Fruit fly (Drosophila melanogaster) whole organism, embryonic: ENCODE measurements around the gene corto.

Experiments
- ATbp ChIP-seq: fragments of 200-800 bp; sonication (Bioruptor generic); optimal IDR thresholded peaks from 2 replicates; lab custom pipeline; 2017; ENCODE audit warnings: missing biosample characterization, mild to moderate bottlenecking, missing genetic modification characterization, missing genetic modification reagents
- Abd-B ChIP-seq: fragments of 200-800 bp; sonication (Bioruptor generic); optimal IDR thresholded peaks from 2 replicates; lab custom pipeline; 2018; ENCODE audit warnings: missing biosample characterization, mild to moderate bottlenecking, missing genetic modification characterization, moderate library complexity
- CG10462 ChIP-seq: fragments of 200-800 bp; sonication (Bioruptor generic); optimal IDR thresholded peaks from 2 replicates; lab custom pipeline; 2016; ENCODE audit warnings: missing biosample characterization, missing genetic modification characterization
- CG10959 ChIP-seq: fragments of 200-800 bp; sonication (Bioruptor generic); IDR thresholded peaks from 2 replicates; pipeline ENCODE4 v1.3.6; 2022; ENCODE audit warnings: missing biosample characterization, missing genetic modification characterization
- CG11093 ChIP-seq: fragments of 200-800 bp; sonication (Bioruptor generic); IDR thresholded peaks from 3 replicates; pipeline ENCODE4 v1.3.6; 2022; ENCODE audit warnings: missing biosample characterization, missing genetic modification characterization
- CG12391 ChIP-seq: fragments of 200-800 bp; sonication (Bioruptor generic); optimal IDR thresholded peaks from 3 replicates; lab custom pipeline; 2018; ENCODE audit warnings: missing biosample characterization, mild to moderate bottlenecking, missing genetic modification characterization, moderate library complexity
- CG15479 ChIP-seq: fragments of 200-800 bp; sonication (Bioruptor generic); optimal IDR thresholded peaks from 3 replicates; lab custom pipeline; 2019; ENCODE audit warnings: missing biosample characterization, mild to moderate bottlenecking, missing genetic modification characterization, moderate library complexity
- CG1602 ChIP-seq: fragments of 200-800 bp; sonication (Bioruptor generic); optimal IDR thresholded peaks from 3 replicates; lab custom pipeline; 2016; ENCODE audit warnings: missing biosample characterization, missing genetic modification characterization
- CG17186 ChIP-seq: fragments of 200-800 bp; sonication (Bioruptor generic); optimal IDR thresholded peaks from 3 replicates; lab custom pipeline; 2017; ENCODE audit warnings: missing biosample characterization, missing genetic modification reagents, missing genetic modification characterization
- CG17612 ChIP-seq: fragments of 200-800 bp; sonication (Bioruptor generic); IDR thresholded peaks from 2 replicates; pipeline ENCODE4 v1.3.6; 2022; ENCODE audit warnings: missing biosample characterization, missing genetic modification characterization
- CG2202 ChIP-seq: fragments of 200-800 bp; sonication (Bioruptor generic); optimal IDR thresholded peaks from 2 replicates; lab custom pipeline; 2018; ENCODE audit warnings: missing biosample characterization, mild to moderate bottlenecking, missing genetic modification characterization
- CG31388 ChIP-seq: fragments of 200-800 bp; sonication (Bioruptor generic); optimal IDR thresholded peaks from 2 replicates; lab custom pipeline; 2016; ENCODE audit warnings: missing biosample characterization, missing genetic modification characterization
- CG32772 ChIP-seq: fragments of 200-800 bp; sonication (Bioruptor generic); IDR thresholded peaks from 2 replicates; pipeline ENCODE4 v1.3.6; 2022; ENCODE audit warnings: missing biosample characterization, missing genetic modification characterization
- CG3838 ChIP-seq: fragments of 200-800 bp; sonication (Bioruptor generic); optimal IDR thresholded peaks from 3 replicates; lab custom pipeline; 2016; ENCODE audit warnings: missing biosample characterization, missing genetic modification characterization
- CG4360 ChIP-seq: fragments of 200-800 bp; sonication (Bioruptor generic); IDR thresholded peaks from 2 replicates; pipeline ENCODE4 v1.3.6; 2022; ENCODE audit warnings: missing biosample characterization, missing genetic modification characterization
- CG6654 ChIP-seq: fragments of 200-800 bp; sonication (Bioruptor generic); optimal IDR thresholded peaks from 2 replicates; lab custom pipeline; 2017; ENCODE audit warnings: missing biosample characterization, mild to moderate bottlenecking, missing genetic modification characterization
- CG7928 ChIP-seq: fragments of 200-800 bp; sonication (Bioruptor generic); optimal IDR thresholded peaks from 2 replicates; lab custom pipeline; 2017; ENCODE audit warnings: missing biosample characterization, mild to moderate bottlenecking, missing genetic modification characterization
- CG9932 ChIP-seq: fragments of 200-800 bp; sonication (Bioruptor generic); IDR thresholded peaks from 2 replicates; pipeline ENCODE4 v1.3.6; 2022; ENCODE audit warnings: missing biosample characterization, missing genetic modification characterization
- CHES-1-like ChIP-seq: fragments of 200-800 bp; sonication (Bioruptor generic); optimal IDR thresholded peaks from 2 replicates; lab custom pipeline; 2016; ENCODE audit warnings: missing biosample characterization, missing genetic modification characterization
- CTCF ChIP-seq: fragments of 200-800 bp; sonication (Bioruptor generic); optimal IDR thresholded peaks from 2 replicates; lab custom pipeline; 2017; ENCODE audit warnings: missing biosample characterization, mild to moderate bottlenecking, missing genetic modification characterization, moderate library complexity
- Dip2 ChIP-seq: fragments of 200-800 bp; sonication (Bioruptor generic); IDR thresholded peaks from 2 replicates; pipeline ENCODE4 v1.3.6; 2022; ENCODE audit warnings: missing biosample characterization, missing genetic modification characterization
- E2f2 ChIP-seq: fragments of 200-800 bp; sonication (Bioruptor generic); IDR thresholded peaks from 2 replicates; pipeline ENCODE4 v1.3.6; 2022; ENCODE audit warnings: missing biosample characterization, missing genetic modification characterization
- HLH54F ChIP-seq: fragments of 200-800 bp; sonication (Bioruptor generic); optimal IDR thresholded peaks from 3 replicates; lab custom pipeline; 2016; ENCODE audit warnings: missing biosample characterization, missing genetic modification characterization
- HmgZ ChIP-seq: fragments of 200-800 bp; sonication (Bioruptor generic); optimal IDR thresholded peaks from 2 replicates; lab custom pipeline; 2018; ENCODE audit warnings: missing biosample characterization, mild to moderate bottlenecking, missing genetic modification characterization
- Hr51 ChIP-seq, 2 experiments: fragments of 200-800 bp; sonication (Bioruptor generic); optimal IDR thresholded peaks; 2 replicates in 1 of 2; 3 replicates in 1 of 2; lab custom pipeline; 2016 to 2018; ENCODE audit warnings: missing biosample characterization in 2 of 2, missing genetic modification characterization in 2 of 2, mild to moderate bottlenecking in 1 of 2, moderate library complexity in 1 of 2
- Med ChIP-seq: fragments of 200-800 bp; sonication (Bioruptor generic); peaks from one replicate; lab custom pipeline; 2016; ENCODE audit warnings: missing biosample characterization, missing genetic modification characterization, mild to moderate bottlenecking, inconsistent platforms, moderate library complexity
- Neu2 ChIP-seq: fragments of 200-800 bp; sonication (Bioruptor generic); optimal IDR thresholded peaks from 3 replicates; lab custom pipeline; 2016; ENCODE audit warnings: missing biosample characterization, missing genetic modification characterization, borderline replicate concordance
- TFAM ChIP-seq: fragments of 200-800 bp; sonication (Bioruptor generic); optimal IDR thresholded peaks from 2 replicates; lab custom pipeline; 2017; ENCODE audit warnings: missing biosample characterization, missing genetic modification characterization, inconsistent platforms
- ash1 ChIP-seq: fragments of 200-800 bp; sonication (Bioruptor generic); optimal IDR thresholded peaks from 2 replicates; lab custom pipeline; 2018; ENCODE audit warnings: missing biosample characterization, mild to moderate bottlenecking, missing genetic modification characterization
- exex ChIP-seq: fragments of 200-800 bp; sonication (Bioruptor generic); optimal IDR thresholded peaks from 4 replicates; lab custom pipeline; 2018; ENCODE audit warnings: missing biosample characterization, mild to moderate bottlenecking, missing genetic modification characterization, moderate library complexity
- gce ChIP-seq: fragments of 200-800 bp; sonication (Bioruptor generic); IDR thresholded peaks from 3 replicates; pipeline ENCODE4 v1.3.6; 2022; ENCODE audit warnings: missing biosample characterization, missing genetic modification characterization
- gem ChIP-seq: fragments of 200-800 bp; sonication (Bioruptor generic); optimal IDR thresholded peaks from 2 replicates; lab custom pipeline; 2019; ENCODE audit warnings: missing biosample characterization, mild to moderate bottlenecking, missing genetic modification characterization, moderate library complexity
- hkb ChIP-seq, 2 experiments: fragments of 200-800 bp in 1 of 2; fragments of >200 bp in 1 of 2; sonication (Bioruptor generic) in 1 of 2; IDR thresholded peaks in 1 of 2; optimal IDR thresholded peaks in 1 of 2; 2 replicates each; pipeline versions ENCODE4 v1.3.6 to Lab custom; 2017 to 2022; ENCODE audit warnings: missing biosample characterization in 1 of 2, missing genetic modification characterization in 1 of 2
- jing ChIP-seq: fragments of 200-800 bp; sonication (Bioruptor generic); optimal IDR thresholded peaks from 2 replicates; lab custom pipeline; 2018; ENCODE audit warnings: missing biosample characterization, mild to moderate bottlenecking, missing genetic modification characterization
- ken ChIP-seq: fragments of 200-800 bp; sonication (Bioruptor generic); IDR thresholded peaks from 3 replicates; pipeline ENCODE4 v1.3.6; 2022; ENCODE audit warnings: missing biosample characterization, missing genetic modification characterization
- org-1 ChIP-seq: fragments of 200-800 bp; sonication (Bioruptor generic); optimal IDR thresholded peaks from 2 replicates; lab custom pipeline; 2017; ENCODE audit warnings: missing biosample characterization, missing genetic modification characterization
- phol ChIP-seq: fragments of 200-800 bp; sonication (Bioruptor generic); optimal IDR thresholded peaks from 3 replicates; lab custom pipeline; 2018; ENCODE audit warnings: missing biosample characterization, mild to moderate bottlenecking, missing genetic modification characterization, moderate library complexity
- pnt ChIP-seq: fragments of 200-800 bp; sonication (Bioruptor generic); optimal IDR thresholded peaks from 3 replicates; lab custom pipeline; 2016; ENCODE audit warnings: missing biosample characterization, missing genetic modification characterization
- pros ChIP-seq: fragments of 200-800 bp; sonication (Bioruptor generic); optimal IDR thresholded peaks from 3 replicates; lab custom pipeline; 2019; ENCODE audit warnings: missing biosample characterization, mild to moderate bottlenecking, missing genetic modification characterization, moderate library complexity
- schlank ChIP-seq: fragments of 200-800 bp; sonication (Bioruptor generic); optimal IDR thresholded peaks from 2 replicates; lab custom pipeline; 2018; ENCODE audit warnings: missing biosample characterization, mild to moderate bottlenecking, missing genetic modification characterization
- scrt ChIP-seq: fragments of 200-800 bp; sonication (Bioruptor generic); optimal IDR thresholded peaks from 2 replicates; lab custom pipeline; 2018; ENCODE audit warnings: missing biosample characterization, mild to moderate bottlenecking, missing genetic modification characterization, moderate library complexity
- sd ChIP-seq: fragments of 200-800 bp; sonication (Bioruptor generic); optimal IDR thresholded peaks from 3 replicates; lab custom pipeline; 2018; ENCODE audit warnings: missing biosample characterization, mild to moderate bottlenecking, missing genetic modification characterization, moderate library complexity
- seq ChIP-seq: fragments of 200-800 bp; sonication (Bioruptor generic); IDR thresholded peaks from 2 replicates; pipeline ENCODE4 v1.3.6; 2022; ENCODE audit warnings: missing biosample characterization, missing genetic modification characterization
- so ChIP-seq: fragments of 200-800 bp; sonication (Bioruptor generic); IDR thresholded peaks from 3 replicates; pipeline ENCODE4 v1.3.6; 2022; ENCODE audit warnings: missing biosample characterization, missing genetic modification characterization
- sug ChIP-seq: fragments of 200-800 bp; optimal IDR thresholded peaks from 2 replicates; lab custom pipeline; 2019; ENCODE audit warnings: missing biosample characterization, mild to moderate bottlenecking, missing genetic modification characterization, moderate library complexity
- tx ChIP-seq: fragments of 200-800 bp; sonication (Bioruptor generic); optimal IDR thresholded peaks from 2 replicates; lab custom pipeline; 2016; ENCODE audit warnings: missing biosample characterization, missing genetic modification characterization
- unc-4 ChIP-seq: fragments of 200-800 bp; sonication (Bioruptor generic); IDR thresholded peaks from 2 replicates; pipeline ENCODE4 v1.3.6; 2022; ENCODE audit warnings: missing biosample characterization, missing genetic modification characterization; ENCODE audit not compliant: partially characterized antibody
- unpg ChIP-seq: fragments of 200-800 bp; sonication (Bioruptor generic); optimal IDR thresholded peaks from 3 replicates; lab custom pipeline; 2018; ENCODE audit warnings: missing biosample characterization, mild to moderate bottlenecking, missing genetic modification characterization, moderate library complexity
- zen2 ChIP-seq: fragments of 200-800 bp; sonication (Bioruptor generic); IDR thresholded peaks from 3 replicates; pipeline ENCODE4 v1.3.6; 2022; ENCODE audit warnings: missing biosample characterization, missing genetic modification characterization; ENCODE audit not compliant: partially characterized antibody

The corto gene

DNA sequence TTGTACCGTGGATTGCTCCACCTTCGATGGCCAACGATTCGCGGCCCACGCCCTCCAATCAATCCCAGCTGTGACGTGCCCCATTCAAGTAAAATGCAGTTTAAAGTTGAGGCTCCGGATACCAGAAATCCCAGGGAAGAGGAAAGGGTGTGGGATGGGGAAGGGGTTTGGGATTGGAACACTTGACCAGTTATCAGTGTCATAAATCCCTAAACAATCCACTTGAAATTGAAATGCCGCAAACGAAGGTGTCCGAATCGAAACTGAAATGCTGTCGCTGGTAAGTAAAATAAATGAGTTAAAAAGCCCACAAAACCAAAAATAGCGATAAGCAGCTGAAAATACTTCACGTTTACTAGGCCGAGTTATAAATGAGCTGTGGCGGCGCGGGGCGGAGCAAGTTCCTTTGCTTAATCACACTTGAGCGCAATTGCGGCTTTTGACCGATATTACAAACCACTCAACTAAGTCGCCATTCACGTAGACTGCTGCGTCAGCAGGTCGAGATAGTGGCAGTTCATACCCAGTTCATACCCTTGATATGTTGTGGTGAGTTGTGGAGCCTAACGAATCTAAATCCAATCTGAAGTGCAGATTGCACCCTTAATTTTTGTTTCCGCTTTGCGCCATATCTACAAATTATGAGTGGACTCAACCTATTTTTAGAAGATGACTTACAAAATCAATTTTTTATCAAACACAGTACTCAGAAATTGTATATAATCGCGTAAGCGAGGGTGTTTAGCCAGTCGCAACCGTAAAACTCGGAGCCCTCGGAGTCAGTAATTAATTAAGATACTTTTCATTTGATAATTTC, 22.1 kb downstream of the corto start:
- no peak for TF ChIP-seq scrt
- TF ChIP-seq ken (GFP tag; lab: Robert Waterston, UW): no peak
- no peak for TF ChIP-seq zen2 (GFP tag; lab: Robert Waterston, UW)
- peak; percentile 52 for TF ChIP-seq gem (tag; lab: Kevin White, UChicago)
- no peak for TF ChIP-seq unpg
- TF ChIP-seq sd (tag; lab: Kevin White, UChicago): peak; percentile 86
- TF ChIP-seq HLH54F (GFP tag; lab: Kevin White, UChicago): peak; percentile 25
- no peak for TF ChIP-seq CG17186 (GFP tag; lab: Kevin White, UChicago)
- TF ChIP-seq CHES-1-like: peak; percentile 14
- TF ChIP-seq tx (GFP tag; lab: Kevin White, UChicago): no peak
- no peak for TF ChIP-seq CG11093 (GFP tag; lab: Robert Waterston, UW)
- TF ChIP-seq Abd-B: no peak
- TF ChIP-seq ATbp (GFP tag; lab: Kevin White, UChicago): peak; percentile 12
- TF ChIP-seq schlank (tag; lab: Kevin White, UChicago): no peak
- no peak for TF ChIP-seq unc-4 (GFP tag; lab: Robert Waterston, UW)
- TF ChIP-seq CG10959 (GFP tag; lab: Robert Waterston, UW): no peak
- TF ChIP-seq CG1602 (GFP tag; lab: Kevin White, UChicago): no peak
- no peak for TF ChIP-seq ash1
- no peak for TF ChIP-seq Dip2 (GFP tag; lab: Robert Waterston, UW)
- no peak for TF ChIP-seq E2f2 (GFP tag; lab: Robert Waterston, UW)
- peak; percentile 90 for TF ChIP-seq exex (tag; lab: Kevin White, UChicago)
- no peak for TF ChIP-seq Neu2
- TF ChIP-seq CG9932: 0 out of 2 replicates have a peak, but pooled peaks have one; percentile 17
- TF ChIP-seq CG12391 (tag; lab: Kevin White, UChicago): peak; percentile 22
- 0 out of 2 replicates have a peak, but pooled peaks have one; percentile 7 for TF ChIP-seq seq (GFP tag; lab: Robert Waterston, UW)
- TF ChIP-seq pros: no peak
- TF ChIP-seq CG10462 (GFP tag; lab: Kevin White, UChicago): no peak
- peak; percentile 37 for TF ChIP-seq org-1 (GFP tag; lab: Kevin White, UChicago)
- TF ChIP-seq Hr51 (GFP tag; optimal IDR thresholded peaks at IDR 0.05; lab: Kevin White, UChicago): peak in 1 of 2 experiments; percentile 31
- TF ChIP-seq CTCF: no peak
- no peak for TF ChIP-seq hkb (optimal IDR thresholded peaks at IDR 0.05; lab: Kevin White, UChicago)
- TF ChIP-seq hkb (GFP tag; IDR thresholded peaks at IDR 0.05; lab: Robert Waterston, UW): 0 out of 2 replicates have a peak, but pooled peaks have one; percentile 19
- TF ChIP-seq Med (GFP tag; lab: Kevin White, UChicago): peak; percentile 83
- peak; percentile 24 for TF ChIP-seq phol (tag; lab: Kevin White, UChicago)
- no peak for TF ChIP-seq CG2202 (tag; lab: Kevin White, UChicago)
- TF ChIP-seq CG15479: no peak
- TF ChIP-seq CG4360: no peak
- no peak for TF ChIP-seq CG3838
- TF ChIP-seq TFAM (GFP tag; lab: Kevin White, UChicago): no peak
- no peak for TF ChIP-seq CG31388 (GFP tag; lab: Kevin White, UChicago)
- TF ChIP-seq pnt (GFP tag; lab: Kevin White, UChicago): no peak
- TF ChIP-seq CG32772: no peak
- no peak; the same call in 2 of the 3 replicates for TF ChIP-seq so
- TF ChIP-seq HmgZ (tag; lab: Kevin White, UChicago): peak; percentile 40
- TF ChIP-seq CG6654 (GFP tag; lab: Kevin White, UChicago): no peak
- TF ChIP-seq CG17612 (GFP tag; lab: Robert Waterston, UW): no peak
- peak; percentile 86 for TF ChIP-seq sug (tag; lab: Kevin White, UChicago)
- TF ChIP-seq jing (GFP tag; lab: Kevin White, UChicago): peak; percentile 12
- TF ChIP-seq gce (GFP tag; lab: Robert Waterston, UW): no peak
- no peak for TF ChIP-seq CG7928 (GFP tag; lab: Kevin White, UChicago)
